Fruit fly (Drosophila melanogaster): ENCODE measurements around the gene Crtc.

Gene Crtc

dm6 chr3L:17652878-17653700 is 15.9 kb downstream of the Crtc start:
- TF ChIP-seq Hr96 (GFP tag; optimal IDR thresholded peaks at IDR 0.05) = no peak
- peak; percentile 82 for TF ChIP-seq CG7045 (GFP tag; optimal IDR thresholded peaks at IDR 0.05)
- peak; percentile 58 for TF ChIP-seq Mnt (GFP tag; optimal IDR thresholded peaks at IDR 0.05)
- peak; percentile 97 for TF ChIP-seq cic (GFP tag; optimal IDR thresholded peaks at IDR 0.05)
- peak; percentile 82 for TF ChIP-seq CG7101 (tag; optimal IDR thresholded peaks at IDR 0.05)
- peak; percentile 17 for TF ChIP-seq tj (GFP tag; optimal IDR thresholded peaks at IDR 0.05)
- TF ChIP-seq Crg-1 (GFP tag; optimal IDR thresholded peaks at IDR 0.05) = peak; percentile 68
- TF ChIP-seq kay (GFP tag; ENCODE audit: borderline replicate concordance) = peak; percentile 91
- TF ChIP-seq CG1620 (GFP tag; optimal IDR thresholded peaks at IDR 0.05) = peak; percentile 31
- TF ChIP-seq CG33017 (tag; optimal IDR thresholded peaks at IDR 0.05) = peak; percentile 69
- TF ChIP-seq CG5204 (GFP tag; optimal IDR thresholded peaks at IDR 0.05) = no peak
- TF ChIP-seq cnc (optimal IDR thresholded peaks at IDR 0.05) = no peak
- peak; percentile 44 for TF ChIP-seq toe (GFP tag; optimal IDR thresholded peaks at IDR 0.05)
- no peak for TF ChIP-seq bab1 (GFP tag; optimal IDR thresholded peaks at IDR 0.05)
- peak; percentile 90 for TF ChIP-seq Clk (GFP tag; optimal IDR thresholded peaks at IDR 0.05)
- peak; percentile 96 for TF ChIP-seq pad (GFP tag; optimal IDR thresholded peaks at IDR 0.05)
- no peak for TF ChIP-seq CG11617 (GFP tag; optimal IDR thresholded peaks at IDR 0.05)
- TF ChIP-seq ovo (GFP tag; optimal IDR thresholded peaks at IDR 0.05) = peak; percentile 79
- TF ChIP-seq CG12768 (GFP tag; optimal IDR thresholded peaks at IDR 0.05) = peak; percentile 93
- TF ChIP-seq CG14711 (tag; optimal IDR thresholded peaks at IDR 0.05) = peak; percentile 58

- TF ChIP-seq CG12768 (GFP tag; optimal IDR thresholded peaks at IDR 0.05) (peak; percentile 14), ovo (GFP tag; optimal IDR thresholded peaks at IDR 0.05) (peak; percentile 34), kay (GFP tag; ENCODE audit: borderline replicate concordance) (peak; percentile 96), cnc (optimal IDR thresholded peaks at IDR 0.05) (no peak), CG14711 (tag; optimal IDR thresholded peaks at IDR 0.05) (peak; percentile 27), CG7101 (tag; optimal IDR thresholded peaks at IDR 0.05) (peak; percentile 11), CG5204 (GFP tag; optimal IDR thresholded peaks at IDR 0.05) (no peak), Crg-1 (GFP tag; optimal IDR thresholded peaks at IDR 0.05) (peak; percentile 3)
Observed at dm6 chr3L:17651717-17652651, 17.1 kb downstream of the Crtc start.

- TF ChIP-seq Crg-1 (GFP tag; optimal IDR thresholded peaks at IDR 0.05) = no peak
- peak; percentile 76 for TF ChIP-seq kay (GFP tag; ENCODE audit: borderline replicate concordance)
- TF ChIP-seq Clk (GFP tag; optimal IDR thresholded peaks at IDR 0.05) = no peak
Observed at dm6 chr3L:17647543-17647942, 21.5 kb downstream of the Crtc start.

dm6 chr3L:17646637-17647036 is 22.4 kb downstream of the Crtc start, which contains the start of gene CG43085:
CG43085 (minus strand) TSS chr3L:17646737.
- no peak for TF ChIP-seq Mnt (GFP tag; optimal IDR thresholded peaks at IDR 0.05)
- TF ChIP-seq kay (GFP tag; ENCODE audit: borderline replicate concordance) = peak; percentile 42

- TF ChIP-seq CG7101 (tag; optimal IDR thresholded peaks at IDR 0.05) (peak; percentile 52), Mnt (GFP tag; optimal IDR thresholded peaks at IDR 0.05) (peak; percentile 54), ovo (GFP tag; optimal IDR thresholded peaks at IDR 0.05) (peak; percentile 5), CG14711 (tag; optimal IDR thresholded peaks at IDR 0.05) (peak; percentile 18), toe (GFP tag; optimal IDR thresholded peaks at IDR 0.05) (peak; percentile 31), kay (GFP tag; ENCODE audit: borderline replicate concordance) (peak; percentile 81), CG33017 (tag; optimal IDR thresholded peaks at IDR 0.05) (no peak), CG7045 (GFP tag; optimal IDR thresholded peaks at IDR 0.05) (no peak), pad (GFP tag; optimal IDR thresholded peaks at IDR 0.05) (no peak), cic (GFP tag; optimal IDR thresholded peaks at IDR 0.05) (peak; percentile 21), cnc (optimal IDR thresholded peaks at IDR 0.05) (no peak), CG1620 (GFP tag; optimal IDR thresholded peaks at IDR 0.05) (peak; percentile 60), bab1 (GFP tag; optimal IDR thresholded peaks at IDR 0.05) (peak; percentile 57)
Observed at dm6 chr3L:17644906-17645244, 24.2 kb downstream of the Crtc start, which contains the start of gene Pep. Pep (minus strand) TSS chr3L:17645036.

- TF ChIP-seq CG11617 (GFP tag; optimal IDR thresholded peaks at IDR 0.05) (no peak), CG7101 (tag; optimal IDR thresholded peaks at IDR 0.05) (no peak), CG33017 (tag; optimal IDR thresholded peaks at IDR 0.05) (no peak), CG12768 (GFP tag; optimal IDR thresholded peaks at IDR 0.05) (peak; percentile 20), cnc (optimal IDR thresholded peaks at IDR 0.05) (no peak), ovo (GFP tag; optimal IDR thresholded peaks at IDR 0.05) (peak; percentile 10), CG5204 (GFP tag; optimal IDR thresholded peaks at IDR 0.05) (no peak), bab1 (GFP tag; optimal IDR thresholded peaks at IDR 0.05) (peak; percentile 53), Mnt (GFP tag; optimal IDR thresholded peaks at IDR 0.05) (peak; percentile 49), kay (GFP tag; ENCODE audit: borderline replicate concordance) (peak; percentile 73), CG14711 (tag; optimal IDR thresholded peaks at IDR 0.05) (no peak), tj (GFP tag; optimal IDR thresholded peaks at IDR 0.05) (peak; percentile 94), cic (GFP tag; optimal IDR thresholded peaks at IDR 0.05) (peak; percentile 75), Hr96 (GFP tag; optimal IDR thresholded peaks at IDR 0.05) (no peak), toe (GFP tag; optimal IDR thresholded peaks at IDR 0.05) (no peak), Clk (GFP tag; optimal IDR thresholded peaks at IDR 0.05) (no peak), CG7045 (GFP tag; optimal IDR thresholded peaks at IDR 0.05) (no peak), pad (GFP tag; optimal IDR thresholded peaks at IDR 0.05) (peak; percentile 95), Crg-1 (GFP tag; optimal IDR thresholded peaks at IDR 0.05) (peak; percentile 3), CG1620 (GFP tag; optimal IDR thresholded peaks at IDR 0.05) (no peak)
Observed at dm6 chr3L:17643985-17644905, 24.8 kb downstream of the Crtc start.

Data from whole organism, adult.